Fruit fly (Drosophila melanogaster) whole organism, embryonic: ENCODE measurements around the gene HDAC1.

Experiments
- BEAF-32 ChIP-seq: fragments of 200-800 bp; sonication (Bioruptor generic); optimal IDR thresholded peaks from 3 replicates; lab custom pipeline; 2017; ENCODE audit warnings: missing biosample characterization, missing genetic modification characterization, mild to moderate bottlenecking, moderate library complexity, missing genetic modification reagents
- CG10543 ChIP-seq: fragments of 200-800 bp; sonication (Bioruptor generic); optimal IDR thresholded peaks from 3 replicates; lab custom pipeline; 2017; ENCODE audit warnings: missing biosample characterization, mild to moderate bottlenecking, missing genetic modification characterization, moderate library complexity
- CG12155 ChIP-seq: fragments of 200-800 bp; sonication (Bioruptor generic); optimal IDR thresholded peaks from 3 replicates; lab custom pipeline; 2016; ENCODE audit warnings: missing biosample characterization, missing genetic modification characterization
- CG12744 ChIP-seq: fragments of 200-800 bp; sonication (Bioruptor generic); optimal IDR thresholded peaks from 2 replicates; lab custom pipeline; 2016; ENCODE audit warnings: missing biosample characterization, missing genetic modification characterization
- CG12769 ChIP-seq: fragments of 200-800 bp; sonication (Bioruptor generic); optimal IDR thresholded peaks from 2 replicates; lab custom pipeline; 2019; ENCODE audit warnings: missing biosample characterization, mild to moderate bottlenecking, missing genetic modification characterization, moderate library complexity
- CG15269 ChIP-seq: fragments of 200-800 bp; sonication (Bioruptor generic); optimal IDR thresholded peaks from 2 replicates; lab custom pipeline; 2018; ENCODE audit warnings: missing biosample characterization, mild to moderate bottlenecking, missing genetic modification characterization, moderate library complexity
- CG16813 ChIP-seq: fragments of 200-800 bp; sonication (Bioruptor generic); IDR thresholded peaks from 3 replicates; pipeline ENCODE4 v1.3.6; 2022; ENCODE audit warnings: missing biosample characterization, missing genetic modification characterization; ENCODE audit not compliant: partially characterized antibody
- CG18599 ChIP-seq: fragments of 200-800 bp; sonication (Bioruptor generic); optimal IDR thresholded peaks from 3 replicates; lab custom pipeline; 2017; ENCODE audit warnings: missing biosample characterization, missing genetic modification characterization, mild to moderate bottlenecking, moderate library complexity, missing genetic modification reagents
- CG2889 ChIP-seq: fragments of 200-800 bp; sonication (Bioruptor generic); IDR thresholded peaks from 3 replicates; pipeline ENCODE4 v1.3.6; 2022; ENCODE audit warnings: missing biosample characterization, missing genetic modification characterization
- CG34376 ChIP-seq: fragments of 200-800 bp; sonication (Bioruptor generic); optimal IDR thresholded peaks from 2 replicates; lab custom pipeline; 2018; ENCODE audit warnings: missing biosample characterization, mild to moderate bottlenecking, missing genetic modification characterization
- CG3838 ChIP-seq: fragments of 200-800 bp; sonication (Bioruptor generic); optimal IDR thresholded peaks from 3 replicates; lab custom pipeline; 2016; ENCODE audit warnings: missing biosample characterization, missing genetic modification characterization
- CG5953 ChIP-seq: fragments of 200-800 bp; sonication (Bioruptor generic); IDR thresholded peaks from 2 replicates; pipeline ENCODE4 v1.3.6; 2022; ENCODE audit warnings: missing biosample characterization, missing genetic modification characterization
- CG7839 ChIP-seq: fragments of 200-800 bp; sonication (Bioruptor generic); optimal IDR thresholded peaks from 3 replicates; lab custom pipeline; 2018; ENCODE audit warnings: missing biosample characterization, mild to moderate bottlenecking, missing genetic modification characterization, moderate library complexity
- CG9797 ChIP-seq: fragments of 200-800 bp; sonication (Bioruptor generic); optimal IDR thresholded peaks from 3 replicates; lab custom pipeline; 2018; ENCODE audit warnings: missing biosample characterization, mild to moderate bottlenecking, missing genetic modification characterization
- CHES-1-like ChIP-seq: fragments of 200-800 bp; sonication (Bioruptor generic); optimal IDR thresholded peaks from 2 replicates; lab custom pipeline; 2016; ENCODE audit warnings: missing biosample characterization, missing genetic modification characterization
- Doc2 ChIP-seq: fragments of 200-800 bp; sonication (Bioruptor generic); IDR thresholded peaks from 2 replicates; pipeline ENCODE4 v1.3.6; 2022; ENCODE audit warnings: missing biosample characterization, missing genetic modification characterization
- Doc3 ChIP-seq: fragments of 200-800 bp; sonication (Bioruptor generic); IDR thresholded peaks from 3 replicates; pipeline ENCODE4 v1.3.6; 2022; ENCODE audit warnings: missing biosample characterization, missing genetic modification characterization; ENCODE audit not compliant: partially characterized antibody
- ERR ChIP-seq: fragments of 200-800 bp; sonication (Bioruptor generic); optimal IDR thresholded peaks from 2 replicates; lab custom pipeline; 2016; ENCODE audit warnings: missing biosample characterization, missing genetic modification characterization
- Hey ChIP-seq: fragments of 200-800 bp; sonication (Bioruptor generic); optimal IDR thresholded peaks from 3 replicates; lab custom pipeline; 2018; ENCODE audit warnings: missing biosample characterization, mild to moderate bottlenecking, missing genetic modification characterization
- Med ChIP-seq: fragments of 200-800 bp; sonication (Bioruptor generic); peaks from one replicate; lab custom pipeline; 2016; ENCODE audit warnings: missing biosample characterization, missing genetic modification characterization, mild to moderate bottlenecking, inconsistent platforms, moderate library complexity
- Mrtf ChIP-seq: fragments of 200-800 bp; sonication (Bioruptor generic); IDR thresholded peaks from 3 replicates; pipeline ENCODE4 v1.3.6; 2022; ENCODE audit warnings: missing biosample characterization, missing genetic modification characterization
- Nf-YA ChIP-seq: fragments of 200-800 bp; sonication (Bioruptor generic); IDR thresholded peaks from 2 replicates; pipeline ENCODE4 v1.3.6; 2022; ENCODE audit warnings: missing biosample characterization, missing genetic modification characterization
- Pdp1 ChIP-seq, 2 experiments: fragments of 200-800 bp; sonication (Bioruptor generic); optimal IDR thresholded peaks; 3 replicates each; lab custom pipeline; 2016; ENCODE audit warnings: missing biosample characterization in 2 of 2, missing genetic modification characterization in 2 of 2, mild to moderate bottlenecking in 1 of 2, moderate library complexity in 1 of 2
- Spps ChIP-seq: fragments of 200-800 bp; sonication (Bioruptor generic); optimal IDR thresholded peaks from 2 replicates; lab custom pipeline; 2018; ENCODE audit warnings: missing biosample characterization, mild to moderate bottlenecking, missing genetic modification characterization
- amos ChIP-seq: fragments of 200-800 bp; sonication (Bioruptor generic); IDR thresholded peaks from 2 replicates; pipeline ENCODE4 v1.3.6; 2022; ENCODE audit warnings: missing biosample characterization, missing genetic modification characterization; ENCODE audit not compliant: partially characterized antibody
- bigmax ChIP-seq: fragments of 200-800 bp; sonication (Bioruptor generic); optimal IDR thresholded peaks from 2 replicates; lab custom pipeline; 2018; ENCODE audit warnings: missing biosample characterization, mild to moderate bottlenecking, missing genetic modification characterization
- cad ChIP-seq: fragments of >200 bp; optimal IDR thresholded peaks from 2 replicates; lab custom pipeline; 2017; ENCODE audit warnings: missing biosample characterization, missing genetic modification characterization
- cato ChIP-seq: fragments of 200-800 bp; sonication (Bioruptor generic); optimal IDR thresholded peaks from 2 replicates; lab custom pipeline; 2016; ENCODE audit warnings: missing biosample characterization, missing genetic modification characterization, borderline replicate concordance
- caup ChIP-seq: fragments of 200-800 bp; sonication (Bioruptor generic); optimal IDR thresholded peaks from 3 replicates; lab custom pipeline; 2017; ENCODE audit warnings: missing biosample characterization, mild to moderate bottlenecking, missing genetic modification characterization, moderate library complexity; ENCODE audit not compliant: severe bottlenecking
- cg ChIP-seq: fragments of 200-800 bp; sonication (Bioruptor generic); optimal IDR thresholded peaks from 3 replicates; lab custom pipeline; 2019; ENCODE audit warnings: missing biosample characterization, mild to moderate bottlenecking, missing genetic modification characterization, moderate library complexity
- chn ChIP-seq: fragments of 200-800 bp; sonication (Bioruptor generic); optimal IDR thresholded peaks from 2 replicates; lab custom pipeline; 2016; ENCODE audit warnings: missing biosample characterization, missing genetic modification characterization
- crc ChIP-seq: fragments of 200-800 bp; sonication (Bioruptor generic); optimal IDR thresholded peaks from 2 replicates; lab custom pipeline; 2016; ENCODE audit warnings: missing biosample characterization, missing genetic modification characterization
- dpn ChIP-seq, 2 experiments: fragments of 200-800 bp; sonication (Bioruptor generic); optimal IDR thresholded peaks; 3 replicates each; lab custom pipeline; 2016; ENCODE audit warnings: missing biosample characterization in 2 of 2, missing genetic modification characterization in 2 of 2
- emc ChIP-seq: fragments of 200-800 bp; sonication (Bioruptor generic); optimal IDR thresholded peaks from 2 replicates; lab custom pipeline; 2016; ENCODE audit warnings: missing biosample characterization, missing genetic modification characterization
- eyg ChIP-seq: fragments of 200-800 bp; sonication (Bioruptor generic); optimal IDR thresholded peaks from 3 replicates; lab custom pipeline; 2016; ENCODE audit warnings: missing biosample characterization, missing genetic modification characterization
- fd64A ChIP-seq: fragments of 200-800 bp; sonication (Bioruptor generic); optimal IDR thresholded peaks from 3 replicates; lab custom pipeline; 2018; ENCODE audit warnings: missing biosample characterization, mild to moderate bottlenecking, missing genetic modification characterization
- gce ChIP-seq: fragments of 200-800 bp; sonication (Bioruptor generic); IDR thresholded peaks from 3 replicates; pipeline ENCODE4 v1.3.6; 2022; ENCODE audit warnings: missing biosample characterization, missing genetic modification characterization
- gfzf ChIP-seq: fragments of 200-800 bp; sonication (Bioruptor generic); optimal IDR thresholded peaks from 2 replicates; lab custom pipeline; 2016; ENCODE audit warnings: missing biosample characterization, mild to moderate bottlenecking, missing genetic modification characterization, moderate library complexity
- jigr1 ChIP-seq: fragments of 200-800 bp; sonication (Bioruptor generic); IDR thresholded peaks from 3 replicates; pipeline ENCODE4 v1.3.6; 2022; ENCODE audit warnings: missing biosample characterization, missing genetic modification characterization
- pum ChIP-seq: fragments of 200-800 bp; sonication (Bioruptor generic); optimal IDR thresholded peaks from 2 replicates; lab custom pipeline; 2016; ENCODE audit warnings: missing biosample characterization, missing genetic modification characterization
- ro ChIP-seq: fragments of 200-800 bp; sonication (Bioruptor generic); IDR thresholded peaks from 2 replicates; pipeline ENCODE4 v1.3.6; 2022; ENCODE audit warnings: missing biosample characterization, missing genetic modification characterization
- row ChIP-seq: fragments of 200-800 bp; sonication (Bioruptor generic); IDR thresholded peaks from 3 replicates; pipeline ENCODE4 v1.3.6; 2022; ENCODE audit warnings: missing biosample characterization, missing genetic modification characterization
- slou ChIP-seq: fragments of 200-800 bp; sonication (Bioruptor generic); optimal IDR thresholded peaks from 3 replicates; lab custom pipeline; 2016; ENCODE audit warnings: missing biosample characterization, missing genetic modification characterization
- sob ChIP-seq: fragments of 200-800 bp; sonication (Bioruptor generic); IDR thresholded peaks from 2 replicates; pipeline ENCODE4 v1.3.6; 2022; ENCODE audit warnings: missing biosample characterization, missing genetic modification characterization
- stc ChIP-seq: fragments of 200-800 bp; sonication (Bioruptor generic); IDR thresholded peaks from 2 replicates; pipeline ENCODE4 v1.3.6; 2022; ENCODE audit warnings: missing biosample characterization, missing genetic modification characterization
- tin ChIP-seq: fragments of 200-800 bp; sonication (Bioruptor generic); optimal IDR thresholded peaks from 3 replicates; lab custom pipeline; 2016; ENCODE audit warnings: missing biosample characterization, missing genetic modification characterization
- tll ChIP-seq, 2 experiments: fragments of 200-800 bp in 1 of 2; fragments of >200 bp in 1 of 2; sonication (Bioruptor generic) in 1 of 2; optimal IDR thresholded peaks; 2 replicates each; lab custom pipeline; 2017 to 2019; ENCODE audit warnings: missing biosample characterization in 2 of 2, missing genetic modification characterization in 2 of 2, mild to moderate bottlenecking in 1 of 2, moderate library complexity in 1 of 2
- trh ChIP-seq: fragments of 200-800 bp; sonication (Bioruptor generic); optimal IDR thresholded peaks from 2 replicates; lab custom pipeline; 2016; ENCODE audit warnings: missing biosample characterization, missing genetic modification characterization
- vvl ChIP-seq: fragments of 200-800 bp; sonication (Bioruptor generic); IDR thresholded peaks from 2 replicates; pipeline ENCODE4 v1.3.6; 2022; ENCODE audit warnings: missing biosample characterization, missing genetic modification characterization
- zen2 ChIP-seq: fragments of 200-800 bp; sonication (Bioruptor generic); IDR thresholded peaks from 3 replicates; pipeline ENCODE4 v1.3.6; 2022; ENCODE audit warnings: missing biosample characterization, missing genetic modification characterization; ENCODE audit not compliant: partially characterized antibody

The HDAC1 gene

DNA sequence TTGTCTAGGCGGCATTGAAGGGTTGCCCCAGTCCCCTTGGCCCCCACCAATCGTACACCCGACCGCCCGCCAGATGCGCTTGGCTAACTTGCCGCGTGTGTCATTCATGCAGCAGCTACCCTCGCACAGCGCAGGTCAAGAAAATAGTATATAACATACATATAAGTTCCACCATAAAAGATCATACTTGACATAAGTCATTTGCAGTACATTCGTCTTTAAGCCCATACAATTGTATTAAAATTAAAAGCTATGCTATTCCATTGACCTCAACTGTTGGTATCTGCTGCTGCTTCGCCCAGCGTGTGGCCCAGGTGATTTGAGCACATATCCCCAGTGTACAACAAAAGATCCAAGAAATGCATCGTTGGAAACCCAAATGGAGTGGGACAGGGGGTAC lies 15.2 kb upstream of the HDAC1 start (continued):
- TF ChIP-seq vvl (GFP tag; lab: Robert Waterston, UW) (peak; percentile 91), Doc2 (GFP tag; lab: Robert Waterston, UW) (no peak), Hey (tag; lab: Kevin White, UChicago) (no peak), BEAF-32 (no peak), CG15269 (tag; lab: Kevin White, UChicago) (peak; percentile 14), CHES-1-like (peak; percentile 20), zen2 (GFP tag; lab: Robert Waterston, UW) (no peak), Pdp1 (GFP tag; optimal IDR thresholded peaks at IDR 0.05; lab: Kevin White, UChicago) (peak in 1 of 2 experiments; percentile 73), Nf-YA (peak; percentile 67), CG12769 (tag; lab: Kevin White, UChicago) (peak; percentile 61), bigmax (GFP tag; lab: Kevin White, UChicago) (no peak), row (peak; percentile 78), fd64A (peak; percentile 62), jigr1 (peak; percentile 73; the same call in 2 of the 3 replicates), CG3838 (GFP tag; lab: Kevin White, UChicago) (peak; percentile 23), gce (peak; percentile 86; the same call in 2 of the 3 replicates), cad (GFP tag; lab: Kevin White, UChicago) (no peak), cg (GFP tag; lab: Kevin White, UChicago) (no peak), emc (GFP tag; lab: Kevin White, UChicago) (no peak), ERR (GFP tag; lab: Kevin White, UChicago) (no peak), slou (GFP tag; lab: Kevin White, UChicago) (no peak), cato (GFP tag; lab: Kevin White, UChicago) (no peak), CG18599 (GFP tag; lab: Kevin White, UChicago) (peak; percentile 47), CG10543 (GFP tag; lab: Kevin White, UChicago) (no peak), caup (no peak), Med (GFP tag; lab: Kevin White, UChicago) (peak; percentile 92), crc (GFP tag; lab: Kevin White, UChicago) (peak; percentile 54), ro (GFP tag; lab: Robert Waterston, UW) (no peak), CG12744 (peak; percentile 30), tll (GFP tag; optimal IDR thresholded peaks at IDR 0.05; lab: Kevin White, UChicago) (no peak), eyg (no peak), dpn (GFP tag; optimal IDR thresholded peaks at IDR 0.05; lab: Kevin White, UChicago) (peak; percentile 58 to 64), amos (GFP tag; lab: Robert Waterston, UW) (no peak), stc (GFP tag; lab: Robert Waterston, UW) (peak; percentile 79), Spps (tag; lab: Kevin White, UChicago) (peak; percentile 59), CG2889 (GFP tag; lab: Robert Waterston, UW) (peak; percentile 73; the same call in 2 of the 3 replicates), Mrtf (peak; percentile 70; the same call in 2 of the 3 replicates), tin (peak; percentile 70), sob (peak; percentile 56; the same call in 1 of the 2 replicates), CG9797 (GFP tag; lab: Kevin White, UChicago) (no peak), CG5953 (GFP tag; lab: Robert Waterston, UW) (peak; percentile 50; the same call in 1 of the 2 replicates), trh (GFP tag; lab: Kevin White, UChicago) (peak; percentile 11), CG12155 (GFP tag; lab: Kevin White, UChicago) (peak; percentile 45), CG34376 (no peak), chn (peak; percentile 79), gfzf (GFP tag; lab: Kevin White, UChicago) (no peak), Doc3 (GFP tag; lab: Robert Waterston, UW) (no peak), pum (GFP tag; lab: Kevin White, UChicago) (peak; percentile 68), CG7839 (tag; lab: Kevin White, UChicago) (peak; percentile 71), CG16813 (no peak)
